Worm (Caenorhabditis elegans): ENCODE data around the gene grl-9.

Gene grl-9

DNA sequence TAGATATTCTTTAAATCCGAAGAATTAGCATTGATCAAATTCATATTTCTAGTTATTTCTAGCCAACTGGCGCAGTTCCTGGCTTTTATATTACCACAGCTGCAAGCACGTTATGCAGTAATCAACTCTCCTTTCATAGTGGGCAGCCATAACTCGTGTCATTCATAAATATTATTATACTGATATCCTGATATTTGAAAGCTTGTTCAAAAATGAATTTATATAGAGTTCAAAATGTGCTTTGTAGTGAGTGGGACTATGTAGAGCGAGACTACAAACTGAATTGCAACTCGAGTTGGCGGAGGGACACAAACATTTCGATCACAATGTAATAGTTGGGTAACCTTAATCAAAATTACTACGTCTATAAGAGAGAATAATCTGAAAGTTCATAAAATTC, 40.2 kb upstream of the grl-9 start, which contains the start of gene srh-30:
Gene srh-30, minus strand, starts transcription at position 101 of the 400 bp plus-strand sequence.
- TF ChIP-seq hlh-11 (tag; optimal IDR thresholded peaks at IDR 0.05), result no peak
- no peak for TF ChIP-seq fkh-10 (GFP tag; optimal IDR thresholded peaks at IDR 0.05)
- no peak for TF ChIP-seq zag-1 (tag; optimal IDR thresholded peaks at IDR 0.05)
- TF ChIP-seq F26F4.8 (GFP tag; conservative IDR thresholded peaks at IDR 0.05), result no peak
- TF ChIP-seq dve-1 (tag; optimal IDR thresholded peaks at IDR 0.05; ENCODE audit: insufficient read depth), result no peak
- TF ChIP-seq hmg-1.1 (GFP tag; IDR thresholded peaks at IDR 0.05), result no peak
- TF ChIP-seq arid-1 (GFP tag; conservative IDR thresholded peaks at IDR 0.05), result no peak
- TF ChIP-seq mes-2 (tag; optimal IDR thresholded peaks at IDR 0.05; ENCODE audit: poor library complexity, severe bottlenecking), result no peak
- no peak for TF ChIP-seq nhr-77 (tag; optimal IDR thresholded peaks at IDR 0.05)
- no peak for TF ChIP-seq zfp-3 (GFP tag; conservative IDR thresholded peaks at IDR 0.05)
- TF ChIP-seq daf-19 (GFP tag; conservative IDR thresholded peaks at IDR 0.05), result no peak
- TF ChIP-seq aha-1 (tag), result no peak
- no peak for TF ChIP-seq spr-3 (GFP tag; optimal IDR thresholded peaks at IDR 0.05)
- no peak for TF ChIP-seq egl-43 (GFP tag; IDR thresholded peaks at IDR 0.05)
- no peak for TF ChIP-seq ceh-62 (tag; optimal IDR thresholded peaks at IDR 0.05)
- no peak for TF ChIP-seq ztf-7 (tag; optimal IDR thresholded peaks at IDR 0.05)

DNA sequence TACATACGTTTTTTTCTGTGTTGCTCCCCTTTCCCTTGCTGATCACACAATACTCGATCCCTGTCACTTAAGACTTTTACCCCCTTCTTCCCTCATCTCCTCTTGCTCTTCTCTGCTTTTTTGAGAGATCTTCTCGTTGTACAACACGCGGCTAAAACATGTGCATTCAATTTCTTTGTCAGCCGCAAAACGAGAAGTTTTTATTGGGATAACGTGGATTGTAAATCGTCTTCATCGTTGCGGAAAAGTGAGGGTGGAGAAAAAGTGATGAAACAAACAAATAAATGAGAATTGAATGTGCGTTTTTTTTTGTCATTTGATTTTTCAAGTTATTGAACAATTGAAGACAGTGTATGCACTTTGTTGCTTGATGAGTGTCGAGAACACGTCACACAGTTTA, 37.9 kb upstream of the grl-9 start:
- TF ChIP-seq ceh-44 (GFP tag; IDR thresholded peaks at IDR 0.05), result no peak
- no peak for TF ChIP-seq zfp-3 (GFP tag; conservative IDR thresholded peaks at IDR 0.05)
- no peak for TF ChIP-seq ZK546.5 (tag; optimal IDR thresholded peaks at IDR 0.05)
- TF ChIP-seq sdz-12 (GFP tag; optimal IDR thresholded peaks at IDR 0.05), result no peak
- no peak for TF ChIP-seq daf-8 (GFP tag; IDR thresholded peaks at IDR 0.05)
- no peak for TF ChIP-seq ces-1 (GFP tag; optimal IDR thresholded peaks at IDR 0.05)
- TF ChIP-seq lin-39 (tag; optimal IDR thresholded peaks at IDR 0.05), result no peak
- no peak for TF ChIP-seq madf-9 (GFP tag; conservative IDR thresholded peaks at IDR 0.05)
- TF ChIP-seq zag-1 (tag; optimal IDR thresholded peaks at IDR 0.05), result no peak
- TF ChIP-seq duxl-1 (tag; optimal IDR thresholded peaks at IDR 0.05; ENCODE audit: poor library complexity), result no peak
- TF ChIP-seq mes-2 (tag; optimal IDR thresholded peaks at IDR 0.05; ENCODE audit: poor library complexity, severe bottlenecking), result no peak
- TF ChIP-seq vab-7 (GFP tag; IDR thresholded peaks at IDR 0.05), result no peak
- no peak for TF ChIP-seq hlh-30 (tag; optimal IDR thresholded peaks at IDR 0.05; ENCODE audit: insufficient read depth)
- TF ChIP-seq lir-3 (tag; optimal IDR thresholded peaks at IDR 0.05), result no peak
- TF ChIP-seq ceh-62 (tag; optimal IDR thresholded peaks at IDR 0.05), result no peak
- no peak for TF ChIP-seq ceh-20 (GFP tag; IDR thresholded peaks at IDR 0.05)
- no peak for TF ChIP-seq spr-3 (GFP tag; optimal IDR thresholded peaks at IDR 0.05)

DNA sequence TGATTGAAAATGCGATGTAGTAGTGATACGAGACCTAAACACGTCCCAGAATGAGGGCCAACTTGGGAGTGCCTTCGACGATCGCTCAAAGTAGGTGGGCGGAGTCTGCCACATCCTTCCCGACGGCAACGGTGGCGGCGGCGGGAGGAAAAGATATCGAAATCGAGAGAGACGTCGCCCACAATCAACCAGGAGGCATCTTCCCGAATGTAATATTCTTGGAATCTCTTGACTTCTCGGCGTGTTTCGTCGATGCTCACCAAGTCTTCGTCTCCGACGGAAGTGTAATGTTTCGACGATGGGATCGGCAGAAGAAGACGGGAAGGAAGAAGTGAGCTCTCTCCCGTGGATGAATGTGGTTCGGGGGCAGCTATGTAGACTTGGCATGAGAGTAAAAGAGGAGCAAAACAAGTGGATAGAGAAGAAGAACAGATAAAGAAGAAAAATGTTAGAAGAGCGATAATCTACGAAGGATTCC, 37.0 kb upstream of the grl-9 start, which contains the start of the genes T25F10.1 and clik-1:
Gene T25F10.1, plus strand, starts transcription at position 51 of the 478 bp plus-strand sequence.
Gene clik-1, minus strand, starts transcription at position 281 of the 478 bp plus-strand sequence.
- peak; percentile 42 for TF ChIP-seq mxl-3 (GFP tag; optimal IDR thresholded peaks at IDR 0.05)
- TF ChIP-seq hlh-11 (tag; optimal IDR thresholded peaks at IDR 0.05), result peak; percentile 42
- TF ChIP-seq daf-16 (GFP tag; optimal IDR thresholded peaks at IDR 0.05), result peak in 1 of 2 experiments; percentile 81
- no peak for TF ChIP-seq daf-16 (tag; optimal IDR thresholded peaks at IDR 0.05)
- TF ChIP-seq T26A8.4 (GFP tag; IDR thresholded peaks at IDR 0.05), result no peak
- no peak for TF ChIP-seq lin-39 (tag; optimal IDR thresholded peaks at IDR 0.05)
- TF ChIP-seq aha-1 (tag), result peak; percentile 40
- TF ChIP-seq nhr-11 (tag; optimal IDR thresholded peaks at IDR 0.05), result peak; percentile 53

DNA sequence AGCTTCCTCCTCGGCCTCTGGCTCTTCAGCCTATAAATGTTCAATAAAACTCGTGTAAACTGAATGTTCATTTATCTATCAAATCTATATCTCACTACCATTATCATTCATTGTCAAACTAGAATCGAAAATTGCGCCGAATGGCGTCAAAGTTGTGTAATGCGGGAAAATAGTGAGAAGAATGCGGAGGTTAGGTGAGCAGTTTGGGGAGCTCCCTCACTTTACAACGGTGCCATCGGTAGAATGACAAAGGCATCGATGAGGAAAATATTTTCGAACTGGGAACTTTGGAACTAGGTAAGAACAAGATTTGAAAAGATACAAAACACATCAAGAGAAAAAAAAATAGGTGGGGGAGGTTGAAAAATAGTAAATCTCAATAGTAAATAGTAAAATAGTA, 36.1 kb upstream of the grl-9 start:
- TF ChIP-seq unc-130 (GFP tag; optimal IDR thresholded peaks at IDR 0.05) (no peak), nhr-6 (tag; optimal IDR thresholded peaks at IDR 0.05) (no peak), zag-1 (tag; optimal IDR thresholded peaks at IDR 0.05) (no peak), ceh-62 (tag; optimal IDR thresholded peaks at IDR 0.05) (no peak), ceh-82 (tag; optimal IDR thresholded peaks at IDR 0.05) (no peak), madf-9 (GFP tag; conservative IDR thresholded peaks at IDR 0.05) (no peak), egl-43 (GFP tag; IDR thresholded peaks at IDR 0.05) (no peak)
